Fruit fly (Drosophila melanogaster): ENCODE results near the gene Cep290.

- TF ChIP-seq CTCF (optimal IDR thresholded peaks at IDR 0.05) = no peak
- no peak for TF ChIP-seq CG8478 (optimal IDR thresholded peaks at IDR 0.05)
These were observed 51.7 kb downstream of the Cep290 start, which contains the start of gene CG34056 for dm6 chr3L:895314-895980.

All from S2 (cell line).